Worm (Caenorhabditis elegans) whole organism, midembryonic: ENCODE measurements around the gene ZC190.10.

Experiments used
- T22C8.4 ChIP-seq: fragments of 200-800 bp; sonication (Bioruptor generic); IDR thresholded peaks from 2 replicates; pipeline ENCODE4 v1.3.6; 2022; ENCODE audit warnings: missing genetic modification characterization, missing compliant biosample characterization
- flt-1 ChIP-seq: fragments of 200-800 bp; sonication (Bioruptor generic); IDR thresholded peaks from 2 replicates; pipeline ENCODE4 v1.3.6; 2022; ENCODE audit warnings: missing genetic modification characterization, missing compliant biosample characterization
- klf-2 ChIP-seq: fragments of 200-800 bp; sonication (Bioruptor generic); conservative IDR thresholded peaks from 2 replicates; pipeline ENCODE4 v1.3.6; 2022; ENCODE audit warnings: missing genetic modification reagents, missing genetic modification characterization, missing compliant biosample characterization
- med-1 ChIP-seq: sonication (generic microtip); optimal IDR thresholded peaks from 2 replicates; lab custom pipeline; 2017; ENCODE audit warnings: missing genetic modification characterization, mild to moderate bottlenecking, missing compliant biosample characterization, antibody characterized with exemption, missing genetic modification reagents; ENCODE audit not compliant: insufficient read depth
- ref-1 ChIP-seq: fragments of 200-800 bp; sonication (Bioruptor generic); conservative IDR thresholded peaks from 2 replicates; pipeline ENCODE4 v1.3.6; 2022; ENCODE audit warnings: missing genetic modification reagents, missing genetic modification characterization, missing compliant biosample characterization
- ztf-23 ChIP-seq: fragments of 200-800 bp; sonication (Bioruptor generic); IDR thresholded peaks from 2 replicates; pipeline ENCODE4 v1.3.6; 2022; ENCODE audit warnings: missing genetic modification reagents, missing genetic modification characterization, missing compliant biosample characterization
- ztf-29 ChIP-seq: fragments of 200-800 bp; sonication (Bioruptor generic); IDR thresholded peaks from 2 replicates; pipeline ENCODE4 v1.3.6; 2022; ENCODE audit warnings: missing genetic modification reagents, missing genetic modification characterization, missing compliant biosample characterization

ce11 chrV:8686764-8687163 is 9.4 kb downstream of the ZC190.10 start, which contains the start of gene ZC190.7:
- TF ChIP-seq ztf-23 (no peak), flt-1 (GFP tag; lab: Robert Waterston, UW) (no peak), T22C8.4 (GFP tag; lab: Robert Waterston, UW) (no peak), klf-2 (GFP tag; lab: Robert Waterston, UW) (no peak), med-1 (no peak), ref-1 (GFP tag; lab: Robert Waterston, UW) (no peak), ztf-29 (GFP tag; lab: Robert Waterston, UW) (no peak)
